Worm (Caenorhabditis elegans) whole organism, late embryonic: Measurements from ENCODE around the gene C13C4.8.

Source experiments
- ama-1 ChIP-seq: fragments of 150-350 bp; optimal IDR thresholded peaks from 2 replicates; lab custom pipeline; 2014
- ets-4 ChIP-seq: sonication (generic microtip); optimal IDR thresholded peaks from 2 replicates; lab custom pipeline; 2016; ENCODE audit warnings: missing genetic modification characterization, missing compliant biosample characterization
- lin-11 ChIP-seq: fragments of 200-800 bp; sonication (Bioruptor generic); optimal IDR thresholded peaks from 2 replicates; lab custom pipeline; 2018; ENCODE audit warnings: mild to moderate bottlenecking, missing genetic modification characterization, missing compliant biosample characterization

DNA sequence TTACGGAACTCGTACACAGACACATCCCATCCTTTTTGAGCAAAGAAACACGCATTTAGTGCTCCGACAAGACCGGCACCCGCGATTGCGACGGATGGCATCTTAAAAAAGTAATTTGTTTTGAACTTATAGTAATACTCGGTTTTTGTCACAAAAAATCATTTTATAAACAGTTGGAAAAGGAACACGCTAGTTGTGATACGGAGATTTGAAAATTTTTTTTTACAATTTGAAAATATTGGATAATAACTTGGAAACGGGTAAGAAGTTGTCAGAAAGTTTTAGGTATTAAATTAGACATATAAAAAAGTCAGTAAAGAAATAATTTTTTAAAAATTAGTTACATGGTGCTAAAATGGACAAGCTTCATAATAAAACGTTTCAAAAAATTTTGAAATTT is 47.4 kb upstream of the C13C4.8 start, which contains the start of gene kmo-1:
- TF ChIP-seq ets-4 (tag; lab: Kevin White, UChicago) (no peak), ama-1 (lab: Kevin White, UChicago) (no peak), lin-11 (no peak)
